Worm (Caenorhabditis elegans) whole organism, late embryonic: ENCODE measurements around the gene D2023.1.

ENCODE experiments used
- C08G9.2 ChIP-seq: sonication (generic microtip); optimal IDR thresholded peaks from 2 replicates; lab custom pipeline; 2016; ENCODE audit warnings: mild to moderate bottlenecking, missing genetic modification characterization, moderate library complexity, missing compliant biosample characterization
- C38D4.7 ChIP-seq: fragments of 200-800 bp; sonication (Bioruptor generic); optimal IDR thresholded peaks from 2 replicates; lab custom pipeline; 2018; ENCODE audit warnings: mild to moderate bottlenecking, missing genetic modification characterization, moderate library complexity, missing compliant biosample characterization
- F13H6.1 ChIP-seq: sonication (generic microtip); optimal IDR thresholded peaks from 2 replicates; lab custom pipeline; 2016; ENCODE audit warnings: missing genetic modification characterization, missing compliant biosample characterization
- K02D7.2 ChIP-seq: sonication (generic microtip); optimal IDR thresholded peaks from 2 replicates; lab custom pipeline; 2017; ENCODE audit warnings: mild to moderate bottlenecking, missing genetic modification characterization, missing compliant biosample characterization
- K09A11.1 ChIP-seq: sonication (generic microtip); optimal IDR thresholded peaks from 2 replicates; lab custom pipeline; 2017; ENCODE audit warnings: antibody characterized with exemption, mild to moderate bottlenecking, missing genetic modification characterization, missing compliant biosample characterization; ENCODE audit not compliant: insufficient read depth
- T23F11.4 ChIP-seq: fragments of 200-800 bp; sonication (Bioruptor generic); optimal IDR thresholded peaks from 2 replicates; lab custom pipeline; 2018; ENCODE audit warnings: mild to moderate bottlenecking, missing genetic modification characterization, missing compliant biosample characterization
- Y22D7AL.16 ChIP-seq: sonication (generic microtip); optimal IDR thresholded peaks from 2 replicates; lab custom pipeline; 2016; ENCODE audit warnings: missing genetic modification characterization, missing compliant biosample characterization
- ahr-1 ChIP-seq: sonication (generic microtip); optimal IDR thresholded peaks from 2 replicates; lab custom pipeline; 2016; ENCODE audit warnings: missing genetic modification characterization, missing compliant biosample characterization
- ceh-19 ChIP-seq: fragments of 200-800 bp; sonication (Bioruptor generic); optimal IDR thresholded peaks from 2 replicates; lab custom pipeline; 2018; ENCODE audit warnings: mild to moderate bottlenecking, missing genetic modification characterization, missing compliant biosample characterization
- ceh-2 ChIP-seq: sonication (generic microtip); optimal IDR thresholded peaks from 2 replicates; lab custom pipeline; 2016; ENCODE audit warnings: missing genotype, missing genetic modification characterization, missing compliant biosample characterization
- ceh-22 ChIP-seq: sonication (generic microtip); optimal IDR thresholded peaks from 2 replicates; lab custom pipeline; 2017; ENCODE audit warnings: missing biosample characterization, missing genetic modification characterization
- ceh-30 ChIP-seq: fragments of 150-350 bp; optimal IDR thresholded peaks from 2 replicates; lab custom pipeline; 2014; ENCODE audit warnings: missing biosample characterization, missing genetic modification characterization
- ceh-31 ChIP-seq: sonication (generic microtip); optimal IDR thresholded peaks from 2 replicates; lab custom pipeline; 2016; ENCODE audit warnings: missing genetic modification characterization, missing compliant biosample characterization
- ceh-34 ChIP-seq: sonication (generic microtip); optimal IDR thresholded peaks from 2 replicates; lab custom pipeline; 2016; ENCODE audit warnings: mild to moderate bottlenecking, missing genetic modification characterization, missing compliant biosample characterization
- ceh-45 ChIP-seq: fragments of 200-800 bp; sonication (Bioruptor generic); IDR thresholded peaks from 2 replicates; pipeline ENCODE4 v1.3.6; 2022; ENCODE audit warnings: missing genetic modification reagents, missing genetic modification characterization, missing compliant biosample characterization
- ceh-48 ChIP-seq: sonication (generic microtip); optimal IDR thresholded peaks from 2 replicates; lab custom pipeline; 2016; ENCODE audit warnings: missing genetic modification characterization, inconsistent platforms, missing compliant biosample characterization
- dve-1 ChIP-seq: sonication (generic microtip); optimal IDR thresholded peaks from 2 replicates; lab custom pipeline; 2017; ENCODE audit warnings: antibody characterized with exemption, mild to moderate bottlenecking, missing genetic modification characterization, missing compliant biosample characterization
- elt-2 ChIP-seq: sonication (generic microtip); optimal IDR thresholded peaks from 2 replicates; lab custom pipeline; 2016; ENCODE audit warnings: missing genetic modification reagents, missing genetic modification characterization, missing compliant biosample characterization
- elt-4 ChIP-seq: sonication (generic microtip); optimal IDR thresholded peaks from 2 replicates; lab custom pipeline; 2016; ENCODE audit warnings: missing genetic modification characterization, missing compliant biosample characterization
- ets-4 ChIP-seq: sonication (generic microtip); optimal IDR thresholded peaks from 2 replicates; lab custom pipeline; 2016; ENCODE audit warnings: missing genetic modification characterization, missing compliant biosample characterization
- eyg-1 ChIP-seq: sonication (generic microtip); optimal IDR thresholded peaks from 2 replicates; lab custom pipeline; 2016; ENCODE audit warnings: missing genotype, missing genetic modification characterization, missing compliant biosample characterization
- fax-1 ChIP-seq: sonication (generic microtip); optimal IDR thresholded peaks from 2 replicates; lab custom pipeline; 2016; ENCODE audit warnings: missing genotype, missing genetic modification characterization, missing compliant biosample characterization
- fkh-10 ChIP-seq: fragments of 150-350 bp; optimal IDR thresholded peaks from 2 replicates; lab custom pipeline; 2014; ENCODE audit warnings: missing biosample characterization, missing genetic modification reagents, missing genetic modification characterization
- gmeb-2 ChIP-seq: sonication (generic microtip); optimal IDR thresholded peaks from 2 replicates; lab custom pipeline; 2016; ENCODE audit warnings: missing genetic modification characterization, inconsistent platforms, missing compliant biosample characterization
- hlh-13 ChIP-seq: fragments of 200-800 bp; sonication (Bioruptor generic); optimal IDR thresholded peaks from 2 replicates; lab custom pipeline; 2018; ENCODE audit warnings: mild to moderate bottlenecking, missing genetic modification characterization, missing compliant biosample characterization
- hlh-30 ChIP-seq: sonication (generic microtip); optimal IDR thresholded peaks from 2 replicates; lab custom pipeline; 2017; ENCODE audit warnings: antibody characterized with exemption, missing genetic modification characterization, missing compliant biosample characterization; ENCODE audit not compliant: insufficient read depth
- hlh-6 ChIP-seq: sonication (generic microtip); optimal IDR thresholded peaks from 2 replicates; lab custom pipeline; 2016; ENCODE audit warnings: missing genotype, missing genetic modification characterization, missing compliant biosample characterization
- lim-6 ChIP-seq: sonication (generic microtip); optimal IDR thresholded peaks from 2 replicates; lab custom pipeline; 2016; ENCODE audit warnings: missing genetic modification characterization, missing compliant biosample characterization
- madf-2 ChIP-seq: sonication (generic microtip); optimal IDR thresholded peaks from 2 replicates; lab custom pipeline; 2017; ENCODE audit warnings: missing genetic modification characterization, missing compliant biosample characterization
- mec-3 ChIP-seq: sonication (generic microtip); optimal IDR thresholded peaks from 2 replicates; lab custom pipeline; 2016; ENCODE audit warnings: borderline replicate concordance, missing genetic modification characterization, missing compliant biosample characterization
- nfya-1 ChIP-seq: sonication (generic microtip); optimal IDR thresholded peaks from 2 replicates; lab custom pipeline; 2017; ENCODE audit warnings: missing genetic modification characterization, mild to moderate bottlenecking, missing compliant biosample characterization, antibody characterized with exemption, moderate library complexity
- nhr-232 ChIP-seq: sonication (generic microtip); optimal IDR thresholded peaks from 2 replicates; lab custom pipeline; 2016; ENCODE audit warnings: missing genetic modification characterization, missing compliant biosample characterization
- npax-4 ChIP-seq: sonication (generic microtip); optimal IDR thresholded peaks from 2 replicates; lab custom pipeline; 2016; ENCODE audit warnings: missing genetic modification characterization, missing compliant biosample characterization
- odd-2 ChIP-seq: sonication (generic microtip); optimal IDR thresholded peaks from 2 replicates; lab custom pipeline; 2017; ENCODE audit warnings: antibody characterized with exemption, mild to moderate bottlenecking, missing genetic modification characterization, missing compliant biosample characterization
- pat-9 ChIP-seq: fragments of 200-800 bp; sonication (Bioruptor generic); optimal IDR thresholded peaks from 2 replicates; lab custom pipeline; 2018; ENCODE audit warnings: mild to moderate bottlenecking, missing genetic modification characterization, moderate library complexity, missing compliant biosample characterization
- pax-1 ChIP-seq: fragments of 150-350 bp; optimal IDR thresholded peaks from 2 replicates; lab custom pipeline; 2014; ENCODE audit warnings: missing biosample characterization, missing genetic modification characterization
- pha-2 ChIP-seq: sonication (generic microtip); optimal IDR thresholded peaks from 2 replicates; lab custom pipeline; 2017; ENCODE audit warnings: mild to moderate bottlenecking, missing genetic modification characterization, missing compliant biosample characterization
- pha-4 ChIP-seq: fragments of 150-350 bp; optimal IDR thresholded peaks from 2 replicates; lab custom pipeline; 2018; ENCODE audit warnings: missing biosample characterization, missing genetic modification reagents, missing genetic modification characterization
- pqm-1 ChIP-seq: sonication (generic microtip); optimal IDR thresholded peaks from 2 replicates; lab custom pipeline; 2016; ENCODE audit warnings: missing genetic modification characterization, missing compliant biosample characterization
- pros-1 ChIP-seq: fragments of 150-350 bp; optimal IDR thresholded peaks from 2 replicates; lab custom pipeline; 2014; ENCODE audit warnings: missing biosample characterization, missing genetic modification reagents, missing genetic modification characterization
- ref-2 ChIP-seq: sonication (generic microtip); optimal IDR thresholded peaks from 2 replicates; lab custom pipeline; 2016; ENCODE audit warnings: missing genetic modification characterization, missing compliant biosample characterization
- sox-2 ChIP-seq: fragments of 200-800 bp; sonication (Bioruptor generic); IDR thresholded peaks from 2 replicates; pipeline ENCODE4 v1.3.6; 2022; ENCODE audit warnings: missing genetic modification reagents, missing genetic modification characterization, missing compliant biosample characterization
- sox-4 ChIP-seq: sonication (generic microtip); optimal IDR thresholded peaks from 2 replicates; lab custom pipeline; 2017; ENCODE audit warnings: mild to moderate bottlenecking, missing genetic modification characterization, inconsistent platforms, missing compliant biosample characterization
- syd-9 ChIP-seq: sonication (generic microtip); optimal IDR thresholded peaks from 2 replicates; lab custom pipeline; 2016; ENCODE audit warnings: mild to moderate bottlenecking, missing genetic modification characterization, moderate library complexity, missing compliant biosample characterization
- tbx-2 ChIP-seq: sonication (generic microtip); optimal IDR thresholded peaks from 2 replicates; lab custom pipeline; 2016; ENCODE audit warnings: missing genetic modification characterization, missing compliant biosample characterization
- unc-42 ChIP-seq: sonication (generic microtip); optimal IDR thresholded peaks from 2 replicates; lab custom pipeline; 2016; ENCODE audit warnings: missing genotype, missing genetic modification characterization, missing compliant biosample characterization
- unc-55 ChIP-seq: sonication (generic microtip); optimal IDR thresholded peaks from 2 replicates; lab custom pipeline; 2017; ENCODE audit warnings: missing biosample characterization, missing genetic modification reagents, missing genetic modification characterization
- unc-86 ChIP-seq: sonication (generic microtip); optimal IDR thresholded peaks from 2 replicates; lab custom pipeline; 2016; ENCODE audit warnings: missing genetic modification characterization, missing compliant biosample characterization
- zip-5 ChIP-seq: sonication (generic microtip); optimal IDR thresholded peaks from 2 replicates; lab custom pipeline; 2016; ENCODE audit warnings: missing genetic modification characterization, missing compliant biosample characterization

Gene D2023.1

DNA sequence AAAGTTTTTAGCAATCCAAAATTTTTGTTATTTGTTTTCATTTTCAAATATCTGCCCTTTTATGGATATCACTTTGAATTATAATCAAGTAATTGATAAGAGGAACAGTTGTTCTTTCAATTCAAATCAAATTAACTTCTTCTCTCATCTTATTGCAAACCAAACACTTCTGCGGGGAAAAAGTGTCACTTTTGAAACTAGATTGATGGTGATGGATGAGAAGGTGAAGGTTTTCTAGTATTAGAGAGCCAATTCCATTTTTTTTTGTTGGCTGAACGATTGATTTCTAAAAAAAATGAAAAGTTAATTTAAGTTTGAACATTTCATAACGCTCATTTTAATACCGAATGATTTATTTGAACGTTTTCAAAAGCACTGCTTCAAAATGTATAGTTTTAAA, 9.5 kb upstream of the D2023.1 start:
- peak; percentile 88 for TF ChIP-seq unc-55 (GFP tag; lab: Kevin White, UChicago)
- no peak for TF ChIP-seq F13H6.1
- TF ChIP-seq, all 69 proteins: peak for 1

DNA sequence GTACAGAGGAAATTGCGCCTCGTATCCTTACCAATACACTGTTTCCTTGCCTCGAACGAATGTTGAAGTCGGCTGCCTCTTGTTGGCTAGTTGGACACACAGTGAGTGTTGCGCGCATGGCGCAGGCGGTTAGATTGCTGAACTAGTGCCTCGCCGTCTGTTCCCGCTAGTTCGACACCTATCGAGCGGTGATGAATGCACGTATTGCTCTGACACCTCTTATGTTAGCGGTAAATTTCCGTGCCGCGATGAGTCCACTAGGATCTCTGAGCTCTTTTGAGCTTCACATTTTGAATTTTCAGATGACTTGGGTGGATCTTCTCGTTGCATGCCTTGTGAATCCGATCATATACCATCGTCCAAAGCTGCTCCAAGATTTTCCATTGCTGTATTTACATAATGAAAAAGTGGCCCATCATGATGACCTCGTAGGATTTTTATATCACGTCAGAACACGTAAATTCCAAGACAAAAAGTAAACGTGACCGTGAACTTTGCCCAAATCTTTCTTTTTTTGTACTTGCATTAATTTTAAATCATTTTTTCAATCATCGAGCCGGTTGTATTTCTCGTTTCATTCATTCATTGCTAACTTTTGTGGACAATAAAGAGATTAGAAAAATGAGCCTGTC, 6.4 kb upstream of the D2023.1 start, which contains the start of gene F55A11.11:
Gene F55A11.11 (plus strand): TSS at position 341 of the 632 bp plus-strand sequence.
- peak; percentile 80 for TF ChIP-seq mec-3
- TF ChIP-seq ceh-48 (tag; lab: Kevin White, UChicago) = peak; percentile 91
- peak; percentile 94 for TF ChIP-seq tbx-2
- TF ChIP-seq ceh-45 (GFP tag; lab: Robert Waterston, UW) = peak; percentile 81; the same call in 1 of the 2 replicates
- TF ChIP-seq ref-2 (tag; lab: Kevin White, UChicago) = peak; percentile 95
- no peak for TF ChIP-seq pax-1 (tag; lab: Kevin White, UChicago)
- TF ChIP-seq ceh-22 (tag; lab: Kevin White, UChicago) = peak; percentile 44
- TF ChIP-seq unc-86 = peak; percentile 85
- peak; percentile 82 for TF ChIP-seq C08G9.2 (tag; lab: Kevin White, UChicago)
- TF ChIP-seq Y22D7AL.16 (tag; lab: Kevin White, UChicago) = peak; percentile 89
- TF ChIP-seq ahr-1 (tag; lab: Kevin White, UChicago) = peak; percentile 88
- TF ChIP-seq npax-4 (tag; lab: Kevin White, UChicago) = peak; percentile 90
- peak; percentile 89 for TF ChIP-seq sox-2 (GFP tag; lab: Robert Waterston, UW)
- TF ChIP-seq gmeb-2 (tag; lab: Kevin White, UChicago) = peak; percentile 94
- peak; percentile 91 for TF ChIP-seq K02D7.2 (tag; lab: Kevin White, UChicago)
- peak; percentile 48 for TF ChIP-seq lim-6 (tag; lab: Kevin White, UChicago)
- TF ChIP-seq unc-55 (GFP tag; lab: Kevin White, UChicago) = no peak
- peak; percentile 79 for TF ChIP-seq zip-5 (tag; lab: Kevin White, UChicago)
- TF ChIP-seq hlh-30 (tag; lab: Kevin White, UChicago) = peak; percentile 59
- no peak for TF ChIP-seq pha-4 (tag; lab: Kevin White, UChicago)
- peak; percentile 96 for TF ChIP-seq ceh-19
- peak; percentile 88 for TF ChIP-seq ceh-2 (tag; lab: Kevin White, UChicago)
- TF ChIP-seq pha-2 = peak; percentile 98
- TF ChIP-seq C38D4.7 (GFP tag; lab: Kevin White, UChicago) = peak; percentile 89
- peak; percentile 78 for TF ChIP-seq K09A11.1 (tag; lab: Kevin White, UChicago)
- peak; percentile 85 for TF ChIP-seq ceh-31 (tag; lab: Kevin White, UChicago)
- peak; percentile 88 for TF ChIP-seq fax-1 (tag; lab: Kevin White, UChicago)
- TF ChIP-seq unc-42 (tag; lab: Kevin White, UChicago) = no peak
- peak; percentile 89 for TF ChIP-seq eyg-1 (tag; lab: Kevin White, UChicago)
- peak; percentile 56 for TF ChIP-seq odd-2
- peak; percentile 63 for TF ChIP-seq ets-4 (tag; lab: Kevin White, UChicago)
- TF ChIP-seq hlh-13 (GFP tag; lab: Kevin White, UChicago) = peak; percentile 94
- TF ChIP-seq fkh-10 (GFP tag; lab: Kevin White, UChicago) = peak; percentile 85
- peak; percentile 97 for TF ChIP-seq sox-4 (tag; lab: Kevin White, UChicago)
- peak; percentile 87 for TF ChIP-seq F13H6.1
- TF ChIP-seq pqm-1 (tag; lab: Kevin White, UChicago) = peak; percentile 95
- peak; percentile 81 for TF ChIP-seq nfya-1 (tag; lab: Kevin White, UChicago)
- peak; percentile 73 for TF ChIP-seq pros-1
- peak; percentile 96 for TF ChIP-seq elt-2
- peak; percentile 93 for TF ChIP-seq hlh-6 (tag; lab: Kevin White, UChicago)
- peak; percentile 92 for TF ChIP-seq T23F11.4 (GFP tag; lab: Kevin White, UChicago)
- TF ChIP-seq elt-4 (tag; lab: Kevin White, UChicago) = peak; percentile 52
- TF ChIP-seq ceh-34 = peak; percentile 92
- peak; percentile 89 for TF ChIP-seq dve-1 (tag; lab: Kevin White, UChicago)
- no peak for TF ChIP-seq ceh-30 (tag; lab: Kevin White, UChicago)
- TF ChIP-seq nhr-232 (tag; lab: Kevin White, UChicago) = peak; percentile 93
- TF ChIP-seq pat-9 = peak; percentile 97
- TF ChIP-seq madf-2 = peak; percentile 91
- peak; percentile 95 for TF ChIP-seq syd-9 (tag; lab: Kevin White, UChicago)
